Worm (Caenorhabditis elegans): Measurements from ENCODE around the gene glrx-22.

- TF ChIP-seq elt-1 (tag; optimal IDR thresholded peaks at IDR 0.05) (no peak), egl-27 (tag; optimal IDR thresholded peaks at IDR 0.05) (no peak), nhr-237 (tag; optimal IDR thresholded peaks at IDR 0.05) (no peak), fkh-10 (GFP tag; optimal IDR thresholded peaks at IDR 0.05) (no peak)
Observed at ce11 chrIV:8164515-8164914, 36.5 kb downstream of the glrx-22 start.
